Worm (Caenorhabditis elegans) whole organism, young adult: ENCODE data around the gene blos-2.

Source experiments
- B0019.2 ChIP-seq: fragments of 200-800 bp; sonication (Bioruptor generic); conservative IDR thresholded peaks from 2 replicates; pipeline ENCODE4 v1.3.6; 2022; ENCODE audit warnings: missing genetic modification reagents, missing genetic modification characterization, missing compliant biosample characterization
- C06A6.2 ChIP-seq: fragments of 200-800 bp; sonication (Bioruptor generic); conservative IDR thresholded peaks from 2 replicates; pipeline ENCODE4 v1.3.6; 2022; ENCODE audit warnings: missing genetic modification characterization, missing compliant biosample characterization
- F23B12.7 ChIP-seq: sonication (generic microtip); optimal IDR thresholded peaks from 2 replicates; lab custom pipeline; 2017; ENCODE audit warnings: missing genetic modification characterization, mild to moderate bottlenecking, missing compliant biosample characterization, antibody characterized with exemption, moderate library complexity; ENCODE audit not compliant: insufficient read depth
- F33H1.4 ChIP-seq: fragments of 200-800 bp; sonication (Bioruptor generic); IDR thresholded peaks from 2 replicates; pipeline ENCODE4 v1.3.6; 2022; ENCODE audit warnings: missing genetic modification reagents, missing genetic modification characterization, missing compliant biosample characterization
- F37B4.10 ChIP-seq: fragments of 200-800 bp; sonication (Bioruptor generic); IDR thresholded peaks from 2 replicates; pipeline ENCODE4 v1.3.6; 2022; ENCODE audit warnings: missing genetic modification characterization, missing compliant biosample characterization
- F39B2.1 ChIP-seq: fragments of 200-800 bp; sonication (Bioruptor generic); IDR thresholded peaks from 2 replicates; pipeline ENCODE4 v1.3.6; 2022; ENCODE audit warnings: missing genetic modification reagents, missing genetic modification characterization, missing compliant biosample characterization
- F49E8.2 ChIP-seq: sonication (generic microtip); optimal IDR thresholded peaks from 3 replicates; lab custom pipeline; 2017; ENCODE audit warnings: missing genetic modification characterization, mild to moderate bottlenecking, missing compliant biosample characterization, antibody characterized with exemption, moderate library complexity; ENCODE audit not compliant: insufficient read depth
- F55B11.4 ChIP-seq: sonication (generic microtip); optimal IDR thresholded peaks from 2 replicates; lab custom pipeline; 2016; ENCODE audit warnings: missing compliant biosample characterization, missing genetic modification characterization, borderline replicate concordance; ENCODE audit not compliant: insufficient read depth
- K12H6.12 ChIP-seq: fragments of 200-800 bp; sonication (Bioruptor generic); optimal IDR thresholded peaks from 2 replicates; lab custom pipeline; 2018; ENCODE audit warnings: mild to moderate bottlenecking, missing genetic modification characterization, missing compliant biosample characterization
- Y53G8AR.9 ChIP-seq: fragments of 200-800 bp; sonication (Bioruptor generic); conservative IDR thresholded peaks from 2 replicates; pipeline ENCODE4 v1.3.6; 2022; ENCODE audit warnings: missing genetic modification reagents, missing genetic modification characterization, missing compliant biosample characterization
- Y56A3A.18 ChIP-seq: fragments of 200-800 bp; sonication (Bioruptor generic); IDR thresholded peaks from 2 replicates; pipeline ENCODE4 v1.3.6; 2022; ENCODE audit warnings: missing genetic modification reagents, missing genetic modification characterization, missing compliant biosample characterization
- Y79H2A.3 ChIP-seq: fragments of 200-800 bp; sonication (Bioruptor generic); conservative IDR thresholded peaks from 2 replicates; pipeline ENCODE4 v1.3.6; 2022; ENCODE audit warnings: missing genetic modification reagents, missing genetic modification characterization, missing compliant biosample characterization
- aptf-3 ChIP-seq: fragments of 200-800 bp; sonication (Bioruptor generic); IDR thresholded peaks from 2 replicates; pipeline ENCODE4 v1.3.6; 2022; ENCODE audit warnings: missing genetic modification characterization, missing compliant biosample characterization
- atf-7 ChIP-seq: sonication (generic microtip); optimal IDR thresholded peaks from 2 replicates; lab custom pipeline; 2017; ENCODE audit warnings: mild to moderate bottlenecking, missing genetic modification characterization, missing compliant biosample characterization
- attf-5 ChIP-seq: fragments of 200-800 bp; sonication (Bioruptor generic); optimal IDR thresholded peaks from 2 replicates; lab custom pipeline; 2018; ENCODE audit warnings: mild to moderate bottlenecking, missing genetic modification characterization, missing compliant biosample characterization
- attf-6 ChIP-seq: fragments of 200-800 bp; sonication (Bioruptor generic); IDR thresholded peaks from 2 replicates; pipeline ENCODE4 v1.3.6; 2022; ENCODE audit warnings: missing genetic modification reagents, missing genetic modification characterization, missing compliant biosample characterization
- ceh-40 ChIP-seq: fragments of 200-800 bp; sonication (Bioruptor generic); IDR thresholded peaks from 2 replicates; pipeline ENCODE4 v1.3.6; 2022; ENCODE audit warnings: missing genetic modification characterization, missing compliant biosample characterization
- ceh-58 ChIP-seq: fragments of 200-800 bp; sonication (Bioruptor generic); IDR thresholded peaks from 2 replicates; pipeline ENCODE4 v1.3.6; 2022; ENCODE audit warnings: missing genetic modification characterization, missing compliant biosample characterization
- ceh-91 ChIP-seq: fragments of 200-800 bp; sonication (Bioruptor generic); IDR thresholded peaks from 2 replicates; pipeline ENCODE4 v1.3.6; 2022; ENCODE audit warnings: missing genetic modification reagents, missing genetic modification characterization, missing compliant biosample characterization
- dox-1 ChIP-seq: fragments of 200-800 bp; sonication (Bioruptor generic); IDR thresholded peaks from 2 replicates; pipeline ENCODE4 v1.3.6; 2022; ENCODE audit warnings: missing genetic modification reagents, missing genetic modification characterization, missing compliant biosample characterization
- efl-1 ChIP-seq: fragments of 150-350 bp; optimal IDR thresholded peaks from 2 replicates; lab custom pipeline; 2014; ENCODE audit warnings: missing biosample characterization, missing genetic modification reagents, missing genetic modification characterization
- egl-18 ChIP-seq: fragments of 200-800 bp; sonication (Bioruptor generic); IDR thresholded peaks from 2 replicates; pipeline ENCODE4 v1.3.6; 2022; ENCODE audit warnings: missing genetic modification reagents, missing genetic modification characterization, missing compliant biosample characterization
- egl-44 ChIP-seq: fragments of 200-800 bp; sonication (Bioruptor generic); IDR thresholded peaks from 2 replicates; pipeline ENCODE4 v1.3.6; 2022; ENCODE audit warnings: missing genetic modification reagents, missing genetic modification characterization, missing compliant biosample characterization
- ekl-4 ChIP-seq: fragments of 200-800 bp; sonication (Bioruptor generic); IDR thresholded peaks from 2 replicates; pipeline ENCODE4 v1.3.6; 2022; ENCODE audit warnings: missing genetic modification reagents, missing genetic modification characterization, missing compliant biosample characterization
- ets-4 ChIP-seq: fragments of 200-800 bp; sonication (Bioruptor generic); optimal IDR thresholded peaks from 2 replicates; lab custom pipeline; 2018; ENCODE audit warnings: mild to moderate bottlenecking, missing genetic modification characterization, missing compliant biosample characterization
- fkh-3 ChIP-seq: sonication (generic microtip); optimal IDR thresholded peaks from 2 replicates; lab custom pipeline; 2016; ENCODE audit warnings: mild to moderate bottlenecking, missing genetic modification characterization, missing compliant biosample characterization
- gei-17 ChIP-seq: fragments of 200-800 bp; sonication (Bioruptor generic); optimal IDR thresholded peaks from 2 replicates; lab custom pipeline; 2018; ENCODE audit warnings: mild to moderate bottlenecking, missing genetic modification characterization, missing compliant biosample characterization
- hlh-12 ChIP-seq: sonication (generic microtip); optimal IDR thresholded peaks from 2 replicates; lab custom pipeline; 2016; ENCODE audit warnings: missing genetic modification characterization, missing compliant biosample characterization
- hmg-1.2 ChIP-seq: fragments of 200-800 bp; sonication (Bioruptor generic); IDR thresholded peaks from 2 replicates; pipeline ENCODE4 v1.3.6; 2022; ENCODE audit warnings: missing genetic modification reagents, missing genetic modification characterization, missing compliant biosample characterization
- hmg-20 ChIP-seq: fragments of 200-800 bp; sonication (Bioruptor generic); IDR thresholded peaks from 2 replicates; pipeline ENCODE4 v1.3.6; 2022; ENCODE audit warnings: missing genetic modification reagents, missing genetic modification characterization, missing compliant biosample characterization
- hrde-1 ChIP-seq: sonication (generic microtip); optimal IDR thresholded peaks from 2 replicates; lab custom pipeline; 2016; ENCODE audit warnings: missing genetic modification characterization, mild to moderate bottlenecking, missing compliant biosample characterization, moderate library complexity, missing genotype, missing genetic modification reagents, borderline replicate concordance
- lin-54 ChIP-seq: fragments of 200-800 bp; sonication (Bioruptor generic); optimal IDR thresholded peaks from 2 replicates; lab custom pipeline; 2018; ENCODE audit warnings: mild to moderate bottlenecking, missing genetic modification characterization, missing compliant biosample characterization
- mes-4 ChIP-seq: sonication (generic microtip); optimal IDR thresholded peaks from 2 replicates; lab custom pipeline; 2016; ENCODE audit warnings: missing genotype, missing genetic modification characterization, missing compliant biosample characterization
- nfya-1 ChIP-seq: sonication (generic microtip); optimal IDR thresholded peaks from 2 replicates; lab custom pipeline; 2017; ENCODE audit warnings: antibody characterized with exemption, missing compliant biosample characterization, missing genetic modification characterization, borderline replicate concordance; ENCODE audit not compliant: insufficient read depth
- nfya-2 ChIP-seq: fragments of 200-800 bp; sonication (Bioruptor generic); IDR thresholded peaks from 2 replicates; pipeline ENCODE4 v1.3.6; 2022; ENCODE audit warnings: missing genetic modification reagents, missing genetic modification characterization, missing compliant biosample characterization
- nhr-90 ChIP-seq: sonication (generic microtip); optimal IDR thresholded peaks from 2 replicates; lab custom pipeline; 2016; ENCODE audit warnings: missing genotype, mild to moderate bottlenecking, missing genetic modification characterization, missing compliant biosample characterization
- repo-1 ChIP-seq: sonication (generic microtip); optimal IDR thresholded peaks from 2 replicates; lab custom pipeline; 2017; ENCODE audit warnings: mild to moderate bottlenecking, missing genetic modification characterization, missing compliant biosample characterization
- rpc-1 ChIP-seq, 2 experiments: fragments of 150-350 bp in 1 of 2; sonication (generic microtip) in 1 of 2; optimal IDR thresholded peaks; 2 replicates each; lab custom pipeline; 2014 to 2018; ENCODE audit warnings: missing biosample characterization in 1 of 2, missing genetic modification characterization in 1 of 2, missing genetic modification reagents in 1 of 2, missing genotype in 1 of 2
- snpc-4 ChIP-seq, 5 experiments: fragments of 150-350 bp in 1 of 5; sonication (generic microtip) in 4 of 5; optimal IDR thresholded peaks; 2 replicates each; lab custom pipeline; 2014 to 2018; ENCODE audit warnings: missing genetic modification characterization in 5 of 5, missing biosample characterization in 3 of 5, antibody characterized with exemption in 2 of 5, mild to moderate bottlenecking in 2 of 5, missing compliant biosample characterization in 2 of 5, missing genotype in 2 of 5, moderate library complexity in 2 of 5, missing genetic modification reagents in 1 of 5
- sptf-2 ChIP-seq: fragments of 200-800 bp; sonication (Bioruptor generic); optimal IDR thresholded peaks from 2 replicates; lab custom pipeline; 2018; ENCODE audit warnings: mild to moderate bottlenecking, missing genetic modification characterization, missing compliant biosample characterization
- tbp1 ChIP-seq: fragments of 200-800 bp; sonication (Bioruptor generic); optimal IDR thresholded peaks from 2 replicates; lab custom pipeline; 2018; ENCODE audit warnings: mild to moderate bottlenecking, missing genetic modification characterization, missing compliant biosample characterization
- tbx-9 ChIP-seq: sonication (generic microtip); optimal IDR thresholded peaks from 2 replicates; lab custom pipeline; 2016; ENCODE audit warnings: borderline replicate concordance, missing genetic modification characterization, inconsistent platforms, missing compliant biosample characterization
- unc-62 ChIP-seq: fragments of 150-350 bp; optimal IDR thresholded peaks from 2 replicates; lab custom pipeline; 2014; ENCODE audit warnings: missing biosample characterization, missing genetic modification reagents, missing genetic modification characterization
- xnd-1 ChIP-seq: sonication (generic microtip); optimal IDR thresholded peaks from 2 replicates; lab custom pipeline; 2016; ENCODE audit warnings: missing genotype, missing genetic modification reagents, missing genetic modification characterization, missing compliant biosample characterization
- zim-3 ChIP-seq: sonication (generic microtip); optimal IDR thresholded peaks from 2 replicates; lab custom pipeline; 2017; ENCODE audit warnings: mild to moderate bottlenecking, missing genetic modification characterization, moderate library complexity, missing compliant biosample characterization
- ztf-25 ChIP-seq: fragments of 200-800 bp; sonication (Bioruptor generic); IDR thresholded peaks from 2 replicates; pipeline ENCODE4 v1.3.6; 2022; ENCODE audit warnings: missing genetic modification reagents, missing genetic modification characterization, missing compliant biosample characterization
- ztf-26 ChIP-seq: sonication (generic microtip); optimal IDR thresholded peaks from 2 replicates; lab custom pipeline; 2017; ENCODE audit warnings: missing genetic modification characterization, missing compliant biosample characterization
- ztf-28 ChIP-seq: fragments of 200-800 bp; sonication (Bioruptor generic); IDR thresholded peaks from 2 replicates; pipeline ENCODE4 v1.3.6; 2022; ENCODE audit warnings: missing genetic modification reagents, missing genetic modification characterization, missing compliant biosample characterization

The blos-2 gene

DNA sequence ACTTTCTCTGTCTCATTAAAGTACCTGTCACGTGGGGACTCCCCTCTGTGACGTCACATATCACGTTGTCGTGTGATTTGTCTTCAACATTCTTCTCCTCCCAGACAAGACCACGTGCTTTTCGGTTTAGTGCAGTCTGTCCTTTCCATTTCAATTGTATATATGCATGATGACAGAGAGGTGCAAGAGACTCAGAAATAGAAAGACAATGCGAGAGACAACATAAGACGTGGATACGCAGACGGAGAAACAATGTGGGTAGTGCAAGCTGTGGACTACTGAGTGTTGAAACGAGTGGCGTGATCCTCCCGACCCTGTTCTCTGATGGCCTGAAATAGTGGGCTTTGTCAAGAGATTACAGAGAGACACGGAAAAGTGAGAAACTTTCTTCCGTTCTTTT lies 2.7 kb downstream of the blos-2 start (continued):
- TF ChIP-seq unc-62 (GFP tag; lab: Kevin White, UChicago) (peak; percentile 75), ets-4 (peak; percentile 95), F39B2.1 (GFP tag; lab: Robert Waterston, UW) (no peak), mes-4 (tag; lab: Kevin White, UChicago) (no peak), F33H1.4 (GFP tag; lab: Robert Waterston, UW) (peak; percentile 56), ceh-91 (GFP tag; lab: Robert Waterston, UW) (no peak), gei-17 (peak; percentile 83), efl-1 (no peak), hmg-1.2 (GFP tag; lab: Robert Waterston, UW) (peak; percentile 95), Y79H2A.3 (GFP tag; lab: Robert Waterston, UW) (no peak), ztf-26 (tag; lab: Kevin White, UChicago) (peak; percentile 96), nhr-90 (tag; lab: Kevin White, UChicago) (peak; percentile 78), dox-1 (GFP tag; lab: Robert Waterston, UW) (peak; percentile 85), K12H6.12 (tag; lab: Kevin White, UChicago) (peak; percentile 90), nfya-2 (GFP tag; lab: Robert Waterston, UW) (no peak), ekl-4 (GFP tag; lab: Robert Waterston, UW) (peak; percentile 89), hlh-12 (no peak), egl-44 (GFP tag; lab: Robert Waterston, UW) (peak; percentile 90), aptf-3 (GFP tag; lab: Robert Waterston, UW) (no peak), ztf-28 (no peak), attf-6 (peak; percentile 41; the same call in 1 of the 2 replicates), atf-7 (tag; lab: Kevin White, UChicago) (peak; percentile 97), ceh-58 (GFP tag; lab: Robert Waterston, UW) (no peak), hmg-20 (peak; percentile 46; the same call in 1 of the 2 replicates), sptf-2 (GFP tag; lab: Kevin White, UChicago) (peak; percentile 5), egl-18 (GFP tag; lab: Robert Waterston, UW) (no peak), ceh-40 (GFP tag; lab: Robert Waterston, UW) (0 out of 2 replicates have a peak, but pooled peaks have one; percentile 41), tbp1 (peak; percentile 69), hrde-1 (tag; lab: Kevin White, UChicago) (no peak), ztf-25 (GFP tag; lab: Robert Waterston, UW) (no peak), Y53G8AR.9 (GFP tag; lab: Robert Waterston, UW) (peak; percentile 85), B0019.2 (GFP tag; lab: Robert Waterston, UW) (no peak), xnd-1 (tag; lab: Kevin White, UChicago) (no peak), C06A6.2 (GFP tag; lab: Robert Waterston, UW) (peak; percentile 92), F37B4.10 (GFP tag; lab: Robert Waterston, UW) (0 out of 2 replicates have a peak, but pooled peaks have one; percentile 19), fkh-3 (no peak), F49E8.2 (tag; lab: Kevin White, UChicago) (no peak), F23B12.7 (tag; lab: Kevin White, UChicago) (no peak), attf-5 (GFP tag; lab: Kevin White, UChicago) (peak; percentile 98), repo-1 (tag; lab: Kevin White, UChicago) (peak; percentile 84), zim-3 (tag; lab: Kevin White, UChicago) (peak; percentile 21), nfya-1 (no peak), snpc-4 (GFP tag; optimal IDR thresholded peaks at IDR 0.05; lab: Kevin White, UChicago) (no peak), snpc-4 (tag; optimal IDR thresholded peaks at IDR 0.05; lab: Kevin White, UChicago) (peak; percentile 25 to 73 (median 66)), F55B11.4 (tag; lab: Kevin White, UChicago) (no peak), tbx-9 (tag; lab: Kevin White, UChicago) (no peak), rpc-1 (optimal IDR thresholded peaks at IDR 0.05; lab: Kevin White, UChicago) (no peak), rpc-1 (tag; optimal IDR thresholded peaks at IDR 0.05; lab: Kevin White, UChicago) (no peak), Y56A3A.18 (GFP tag; lab: Robert Waterston, UW) (0 out of 2 replicates have a peak, but pooled peaks have one; percentile 40), lin-54 (GFP tag; lab: Kevin White, UChicago) (peak; percentile 70)
